Worm (Caenorhabditis elegans): ENCODE results near the gene tbx-38.

- TF ChIP-seq ceh-40 (GFP tag; IDR thresholded peaks at IDR 0.05) (no peak), lin-35 (GFP tag; optimal IDR thresholded peaks at IDR 0.05) (no peak), somi-1 (GFP tag; optimal IDR thresholded peaks at IDR 0.05) (no peak), nfyb-1 (GFP tag; IDR thresholded peaks at IDR 0.05) (no peak), Y79H2A.3 (GFP tag; conservative IDR thresholded peaks at IDR 0.05) (no peak), C06A6.2 (GFP tag; conservative IDR thresholded peaks at IDR 0.05) (no peak), him-1 (tag; optimal IDR thresholded peaks at IDR 0.05) (no peak), F49E8.2 (tag; optimal IDR thresholded peaks at IDR 0.05; ENCODE audit: insufficient read depth) (no peak), ceh-27 (GFP tag; optimal IDR thresholded peaks at IDR 0.05) (no peak), snpc-1.1 (tag; optimal IDR thresholded peaks at IDR 0.05; ENCODE audit: insufficient read depth) (no peak), snpc-3.4 (tag; optimal IDR thresholded peaks at IDR 0.05) (no peak)
Measured at ce11 chrIII:11740868-11741267, 45.0 kb downstream of the tbx-38 start.

All from whole organism, young adult.